Fruit fly (Drosophila melanogaster): ENCODE results near the gene comm2.

comm2 gene

DNA sequence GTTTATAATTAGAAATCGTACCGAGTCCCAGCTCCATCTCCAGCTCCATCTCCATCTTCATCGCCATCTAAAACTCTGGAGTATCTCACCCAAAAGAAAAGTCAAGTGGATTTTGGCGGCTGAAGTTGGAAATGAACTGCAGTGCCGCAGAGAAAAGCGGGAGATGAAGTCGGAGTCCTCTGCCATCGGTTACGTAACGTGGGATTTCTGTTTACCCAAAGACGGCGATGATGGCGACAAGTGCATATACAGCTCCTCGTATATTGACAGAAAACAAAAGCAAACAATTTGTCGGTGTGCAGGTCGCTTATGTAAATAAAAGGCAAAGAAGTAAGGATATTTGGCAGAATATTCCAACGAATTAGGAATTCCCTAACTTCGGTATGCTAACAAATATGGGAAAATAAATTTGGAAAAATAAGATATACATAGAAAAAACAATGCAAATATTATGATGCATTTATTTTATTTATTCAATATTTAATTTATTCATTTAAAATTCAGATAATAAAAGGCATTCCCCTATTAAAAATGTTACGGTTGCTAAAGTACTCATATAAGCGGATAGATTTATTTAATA is 48.8 kb upstream of the comm2 start (continued):
- TF ChIP-seq CG6791 (GFP tag; IDR thresholded peaks at IDR 0.05; ENCODE audit: partially characterized antibody) (no peak), HLH3B (GFP tag; IDR thresholded peaks at IDR 0.05) (no peak), CG31365 (tag; optimal IDR thresholded peaks at IDR 0.05) (no peak), CG17912 (GFP tag; optimal IDR thresholded peaks at IDR 0.05) (no peak), aop (GFP tag; IDR thresholded peaks at IDR 0.05) (no peak), Myb (GFP tag; optimal IDR thresholded peaks at IDR 0.05) (no peak), Dref (GFP tag; IDR thresholded peaks at IDR 0.05) (no peak), crol (GFP tag; IDR thresholded peaks at IDR 0.05) (no peak), oc (tag; optimal IDR thresholded peaks at IDR 0.05) (no peak), zfh2 (GFP tag; optimal IDR thresholded peaks at IDR 0.05) (no peak), row (GFP tag; IDR thresholded peaks at IDR 0.05) (peak; percentile 17; the same call in 2 of the 3 replicates), CG1832 (GFP tag; optimal IDR thresholded peaks at IDR 0.05) (no peak), CG5245 (GFP tag; optimal IDR thresholded peaks at IDR 0.05) (no peak)

DNA sequence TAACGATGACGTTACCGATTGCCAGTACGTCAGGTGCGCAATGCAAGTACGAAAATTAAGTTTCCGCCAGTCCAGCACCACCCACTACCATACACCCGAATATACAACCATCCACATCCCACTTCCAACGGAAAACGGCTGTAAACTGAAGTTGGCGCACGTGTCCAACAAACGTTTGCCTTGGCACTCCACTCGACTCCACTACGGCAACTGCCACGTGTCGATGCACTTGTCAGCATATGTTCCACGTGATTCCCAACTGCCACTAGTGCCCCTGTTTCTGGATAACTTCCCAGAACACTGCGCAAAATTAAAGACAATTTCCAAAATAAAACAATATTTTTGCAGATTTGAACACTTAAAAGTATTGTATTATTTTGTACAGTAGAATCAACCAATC is 46.6 kb upstream of the comm2 start:
- TF ChIP-seq trh (GFP tag; optimal IDR thresholded peaks at IDR 0.05) (no peak), Xrp1 (GFP tag; IDR thresholded peaks at IDR 0.05) (0 out of 2 replicates have a peak, but pooled peaks have one; percentile 9), CG16779 (GFP tag; IDR thresholded peaks at IDR 0.05) (no peak), wek (GFP tag; optimal IDR thresholded peaks at IDR 0.05) (no peak), CG12219 (GFP tag; optimal IDR thresholded peaks at IDR 0.05) (no peak), zf30C (GFP tag; optimal IDR thresholded peaks at IDR 0.05) (peak; percentile 56), CoRest (tag; optimal IDR thresholded peaks at IDR 0.05) (no peak), sens (GFP tag) (no peak), dmrt11E (tag; optimal IDR thresholded peaks at IDR 0.05) (peak; percentile 3), lov (optimal IDR thresholded peaks at IDR 0.05) (no peak), lov (GFP tag; IDR thresholded peaks at IDR 0.05) (peak; percentile 31; the same call in 1 of the 3 replicates), gcm (GFP tag; optimal IDR thresholded peaks at IDR 0.05) (no peak), fd64A (GFP tag; optimal IDR thresholded peaks at IDR 0.05) (no peak), Hand (GFP tag; optimal IDR thresholded peaks at IDR 0.05) (no peak), twi (tag; optimal IDR thresholded peaks at IDR 0.05) (peak; percentile 96), Xbp1 (GFP tag; optimal IDR thresholded peaks at IDR 0.05) (no peak), CG17829 (tag; optimal IDR thresholded peaks at IDR 0.05) (peak; percentile 11), Hey (tag; optimal IDR thresholded peaks at IDR 0.05) (peak; percentile 95), gem (tag; optimal IDR thresholded peaks at IDR 0.05) (peak; percentile 6)

dm6 chr3L:15741843-15742242 is 42.2 kb upstream of the comm2 start:
- no peak for TF ChIP-seq C15 (GFP tag; IDR thresholded peaks at IDR 0.05)
- no peak for TF ChIP-seq CkIIα-i1 (GFP tag; IDR thresholded peaks at IDR 0.05)
- peak; percentile 15 for TF ChIP-seq bcd (GFP tag; optimal IDR thresholded peaks at IDR 0.05)
- peak; percentile 31 for TF ChIP-seq CG18599 (GFP tag; optimal IDR thresholded peaks at IDR 0.05)
- peak; percentile 13 for TF ChIP-seq CG1233 (GFP tag; optimal IDR thresholded peaks at IDR 0.05)
- no peak for TF ChIP-seq mld (GFP tag; IDR thresholded peaks at IDR 0.05; ENCODE audit: partially characterized antibody)
- peak; percentile 59 for TF ChIP-seq Elba2 (GFP tag; optimal IDR thresholded peaks at IDR 0.05)
- no peak for TF ChIP-seq vnd (GFP tag; IDR thresholded peaks at IDR 0.05; ENCODE audit: partially characterized antibody)
- no peak for TF ChIP-seq grn (GFP tag; optimal IDR thresholded peaks at IDR 0.05)
- 0 out of 2 replicates have a peak, but pooled peaks have one; percentile 17 for TF ChIP-seq CG11085 (GFP tag; IDR thresholded peaks at IDR 0.05)
- peak; percentile 42 for TF ChIP-seq org-1 (GFP tag; optimal IDR thresholded peaks at IDR 0.05)
- no peak for TF ChIP-seq Nf-YC (tag; optimal IDR thresholded peaks at IDR 0.05)
- no peak for TF ChIP-seq CG10267 (tag; optimal IDR thresholded peaks at IDR 0.05)
- no peak for TF ChIP-seq slbo (GFP tag; IDR thresholded peaks at IDR 0.05)
- peak; percentile 20 for TF ChIP-seq CG12071 (GFP tag; optimal IDR thresholded peaks at IDR 0.05)
- no peak for TF ChIP-seq CG13624 (GFP tag; optimal IDR thresholded peaks at IDR 0.05)
- peak; percentile 9 for TF ChIP-seq CG13296 (GFP tag; optimal IDR thresholded peaks at IDR 0.05)
- TF ChIP-seq lola (GFP tag; optimal IDR thresholded peaks at IDR 0.05): no peak
